Worm (Caenorhabditis elegans) whole organism, late embryonic: ENCODE data around the gene F09E10.5.

ENCODE experiments used
- C08G9.2 ChIP-seq: sonication (generic microtip); optimal IDR thresholded peaks from 2 replicates; lab custom pipeline; 2016; ENCODE audit warnings: mild to moderate bottlenecking, missing genetic modification characterization, moderate library complexity, missing compliant biosample characterization
- C38D4.7 ChIP-seq: fragments of 200-800 bp; sonication (Bioruptor generic); optimal IDR thresholded peaks from 2 replicates; lab custom pipeline; 2018; ENCODE audit warnings: mild to moderate bottlenecking, missing genetic modification characterization, moderate library complexity, missing compliant biosample characterization
- F13H6.1 ChIP-seq: sonication (generic microtip); optimal IDR thresholded peaks from 2 replicates; lab custom pipeline; 2016; ENCODE audit warnings: missing genetic modification characterization, missing compliant biosample characterization
- K02D7.2 ChIP-seq: sonication (generic microtip); optimal IDR thresholded peaks from 2 replicates; lab custom pipeline; 2017; ENCODE audit warnings: mild to moderate bottlenecking, missing genetic modification characterization, missing compliant biosample characterization
- K09A11.1 ChIP-seq: sonication (generic microtip); optimal IDR thresholded peaks from 2 replicates; lab custom pipeline; 2017; ENCODE audit warnings: antibody characterized with exemption, mild to moderate bottlenecking, missing genetic modification characterization, missing compliant biosample characterization; ENCODE audit not compliant: insufficient read depth
- T23F11.4 ChIP-seq: fragments of 200-800 bp; sonication (Bioruptor generic); optimal IDR thresholded peaks from 2 replicates; lab custom pipeline; 2018; ENCODE audit warnings: mild to moderate bottlenecking, missing genetic modification characterization, missing compliant biosample characterization
- ama-1 ChIP-seq: fragments of 150-350 bp; optimal IDR thresholded peaks from 2 replicates; lab custom pipeline; 2014
- ceh-19 ChIP-seq: fragments of 200-800 bp; sonication (Bioruptor generic); optimal IDR thresholded peaks from 2 replicates; lab custom pipeline; 2018; ENCODE audit warnings: mild to moderate bottlenecking, missing genetic modification characterization, missing compliant biosample characterization
- ceh-30 ChIP-seq: fragments of 150-350 bp; optimal IDR thresholded peaks from 2 replicates; lab custom pipeline; 2014; ENCODE audit warnings: missing biosample characterization, missing genetic modification characterization
- ceh-45 ChIP-seq: fragments of 200-800 bp; sonication (Bioruptor generic); IDR thresholded peaks from 2 replicates; pipeline ENCODE4 v1.3.6; 2022; ENCODE audit warnings: missing genetic modification reagents, missing genetic modification characterization, missing compliant biosample characterization
- ceh-9 ChIP-seq: sonication (generic microtip); optimal IDR thresholded peaks from 2 replicates; lab custom pipeline; 2016; ENCODE audit warnings: mild to moderate bottlenecking, missing genetic modification characterization, inconsistent platforms, missing compliant biosample characterization
- che-1 ChIP-seq: sonication (generic microtip); optimal IDR thresholded peaks from 2 replicates; lab custom pipeline; 2016; ENCODE audit warnings: mild to moderate bottlenecking, missing genetic modification characterization, missing compliant biosample characterization
- dve-1 ChIP-seq: sonication (generic microtip); optimal IDR thresholded peaks from 2 replicates; lab custom pipeline; 2017; ENCODE audit warnings: antibody characterized with exemption, mild to moderate bottlenecking, missing genetic modification characterization, missing compliant biosample characterization
- elt-2 ChIP-seq: sonication (generic microtip); optimal IDR thresholded peaks from 2 replicates; lab custom pipeline; 2016; ENCODE audit warnings: missing genetic modification reagents, missing genetic modification characterization, missing compliant biosample characterization
- eyg-1 ChIP-seq: sonication (generic microtip); optimal IDR thresholded peaks from 2 replicates; lab custom pipeline; 2016; ENCODE audit warnings: missing genotype, missing genetic modification characterization, missing compliant biosample characterization
- fax-1 ChIP-seq: sonication (generic microtip); optimal IDR thresholded peaks from 2 replicates; lab custom pipeline; 2016; ENCODE audit warnings: missing genotype, missing genetic modification characterization, missing compliant biosample characterization
- fkh-10 ChIP-seq: fragments of 150-350 bp; optimal IDR thresholded peaks from 2 replicates; lab custom pipeline; 2014; ENCODE audit warnings: missing biosample characterization, missing genetic modification reagents, missing genetic modification characterization
- gmeb-2 ChIP-seq: sonication (generic microtip); optimal IDR thresholded peaks from 2 replicates; lab custom pipeline; 2016; ENCODE audit warnings: missing genetic modification characterization, inconsistent platforms, missing compliant biosample characterization
- hlh-13 ChIP-seq: fragments of 200-800 bp; sonication (Bioruptor generic); optimal IDR thresholded peaks from 2 replicates; lab custom pipeline; 2018; ENCODE audit warnings: mild to moderate bottlenecking, missing genetic modification characterization, missing compliant biosample characterization
- hlh-15 ChIP-seq: sonication (generic microtip); optimal IDR thresholded peaks from 2 replicates; lab custom pipeline; 2016; ENCODE audit warnings: missing genetic modification characterization, missing compliant biosample characterization
- hlh-6 ChIP-seq: sonication (generic microtip); optimal IDR thresholded peaks from 2 replicates; lab custom pipeline; 2016; ENCODE audit warnings: missing genotype, missing genetic modification characterization, missing compliant biosample characterization
- hlh-8 ChIP-seq: sonication (generic microtip); optimal IDR thresholded peaks from 2 replicates; lab custom pipeline; 2016; ENCODE audit warnings: missing genotype, missing genetic modification characterization, missing compliant biosample characterization
- lim-6 ChIP-seq: sonication (generic microtip); optimal IDR thresholded peaks from 2 replicates; lab custom pipeline; 2016; ENCODE audit warnings: missing genetic modification characterization, missing compliant biosample characterization
- lin-11 ChIP-seq: fragments of 200-800 bp; sonication (Bioruptor generic); optimal IDR thresholded peaks from 2 replicates; lab custom pipeline; 2018; ENCODE audit warnings: mild to moderate bottlenecking, missing genetic modification characterization, missing compliant biosample characterization
- madf-2 ChIP-seq: sonication (generic microtip); optimal IDR thresholded peaks from 2 replicates; lab custom pipeline; 2017; ENCODE audit warnings: missing genetic modification characterization, missing compliant biosample characterization
- mec-3 ChIP-seq: sonication (generic microtip); optimal IDR thresholded peaks from 2 replicates; lab custom pipeline; 2016; ENCODE audit warnings: borderline replicate concordance, missing genetic modification characterization, missing compliant biosample characterization
- nhr-11 ChIP-seq: fragments of 150-350 bp; optimal IDR thresholded peaks from 2 replicates; lab custom pipeline; 2014; ENCODE audit warnings: missing biosample characterization, missing genetic modification characterization
- nhr-232 ChIP-seq: sonication (generic microtip); optimal IDR thresholded peaks from 2 replicates; lab custom pipeline; 2016; ENCODE audit warnings: missing genetic modification characterization, missing compliant biosample characterization
- npax-4 ChIP-seq: sonication (generic microtip); optimal IDR thresholded peaks from 2 replicates; lab custom pipeline; 2016; ENCODE audit warnings: missing genetic modification characterization, missing compliant biosample characterization
- pag-3 ChIP-seq: sonication (generic microtip); optimal IDR thresholded peaks from 2 replicates; lab custom pipeline; 2016; ENCODE audit warnings: missing compliant biosample characterization, missing genetic modification characterization, borderline replicate concordance
- pax-1 ChIP-seq: fragments of 150-350 bp; optimal IDR thresholded peaks from 2 replicates; lab custom pipeline; 2014; ENCODE audit warnings: missing biosample characterization, missing genetic modification characterization
- pqm-1 ChIP-seq: sonication (generic microtip); optimal IDR thresholded peaks from 2 replicates; lab custom pipeline; 2016; ENCODE audit warnings: missing genetic modification characterization, missing compliant biosample characterization
- ref-2 ChIP-seq: sonication (generic microtip); optimal IDR thresholded peaks from 2 replicates; lab custom pipeline; 2016; ENCODE audit warnings: missing genetic modification characterization, missing compliant biosample characterization
- rnt-1 ChIP-seq: sonication (generic microtip); optimal IDR thresholded peaks from 2 replicates; lab custom pipeline; 2016; ENCODE audit warnings: missing genetic modification characterization, missing compliant biosample characterization
- tbx-2 ChIP-seq: sonication (generic microtip); optimal IDR thresholded peaks from 2 replicates; lab custom pipeline; 2016; ENCODE audit warnings: missing genetic modification characterization, missing compliant biosample characterization
- tbx-7 ChIP-seq: sonication (generic microtip); optimal IDR thresholded peaks from 2 replicates; lab custom pipeline; 2016; ENCODE audit warnings: missing genotype, missing genetic modification characterization, missing compliant biosample characterization
- ttx-3 ChIP-seq: sonication (generic microtip); optimal IDR thresholded peaks from 2 replicates; lab custom pipeline; 2016; ENCODE audit warnings: missing genetic modification reagents, missing genetic modification characterization, missing compliant biosample characterization
- unc-55 ChIP-seq: sonication (generic microtip); optimal IDR thresholded peaks from 2 replicates; lab custom pipeline; 2017; ENCODE audit warnings: missing biosample characterization, missing genetic modification reagents, missing genetic modification characterization
- unc-86 ChIP-seq: sonication (generic microtip); optimal IDR thresholded peaks from 2 replicates; lab custom pipeline; 2016; ENCODE audit warnings: missing genetic modification characterization, missing compliant biosample characterization
- zip-5 ChIP-seq: sonication (generic microtip); optimal IDR thresholded peaks from 2 replicates; lab custom pipeline; 2016; ENCODE audit warnings: missing genetic modification characterization, missing compliant biosample characterization
- ztf-16 ChIP-seq: sonication (generic microtip); optimal IDR thresholded peaks from 2 replicates; lab custom pipeline; 2017; ENCODE audit warnings: missing genetic modification characterization, missing compliant biosample characterization

The F09E10.5 gene

DNA sequence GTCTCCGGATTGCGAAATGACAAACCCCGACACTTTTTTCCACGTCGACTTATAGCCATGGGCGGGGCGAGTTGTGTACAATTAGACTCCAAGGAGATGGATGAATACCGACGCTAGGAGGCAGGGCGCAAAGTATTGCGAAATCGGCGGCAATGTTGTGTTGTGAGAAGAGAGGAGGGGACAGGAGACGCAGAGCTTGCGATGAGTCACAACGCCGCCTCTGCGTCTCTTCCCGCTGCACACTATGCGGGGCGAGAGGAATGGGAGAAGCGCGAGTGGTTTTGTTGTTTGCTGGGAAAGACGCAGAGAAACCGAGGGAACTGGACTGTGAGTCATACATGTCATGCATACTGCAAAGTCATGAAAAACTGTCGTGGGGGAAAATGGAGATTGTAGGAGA, 39.8 kb downstream of the F09E10.5 start (continued):
- TF ChIP-seq unc-86 (tag; lab: Kevin White, UChicago), result no peak
- peak; percentile 62 for TF ChIP-seq C08G9.2 (tag; lab: Kevin White, UChicago)
- no peak for TF ChIP-seq hlh-13
- no peak for TF ChIP-seq ceh-9
- peak; percentile 11 for TF ChIP-seq lim-6 (tag; lab: Kevin White, UChicago)
- no peak for TF ChIP-seq mec-3 (tag; lab: Kevin White, UChicago)
- TF ChIP-seq pag-3 (tag; lab: Kevin White, UChicago), result no peak
- TF ChIP-seq dve-1 (tag; lab: Kevin White, UChicago), result peak; percentile 83
- no peak for TF ChIP-seq npax-4 (tag; lab: Kevin White, UChicago)
- no peak for TF ChIP-seq zip-5
- TF ChIP-seq fax-1, result no peak
- TF ChIP-seq K09A11.1 (tag; lab: Kevin White, UChicago), result no peak
- no peak for TF ChIP-seq ceh-45 (GFP tag; lab: Robert Waterston, UW)
- TF ChIP-seq gmeb-2, result peak; percentile 21
- peak; percentile 32 for TF ChIP-seq nhr-232 (tag; lab: Kevin White, UChicago)
- TF ChIP-seq nhr-11, result no peak
- peak; percentile 2 for TF ChIP-seq fkh-10
- peak; percentile 98 for TF ChIP-seq unc-55
- TF ChIP-seq K02D7.2 (tag; lab: Kevin White, UChicago), result no peak
- no peak for TF ChIP-seq ttx-3 (tag; lab: Kevin White, UChicago)
- TF ChIP-seq eyg-1, result no peak
- TF ChIP-seq hlh-6, result peak; percentile 18
- TF ChIP-seq rnt-1 (tag; lab: Kevin White, UChicago), result peak; percentile 82
- peak; percentile 66 for TF ChIP-seq F13H6.1 (tag; lab: Kevin White, UChicago)
- no peak for TF ChIP-seq ztf-16 (tag; lab: Kevin White, UChicago)
- no peak for TF ChIP-seq ama-1 (lab: Kevin White, UChicago)
- TF ChIP-seq C38D4.7 (GFP tag; lab: Kevin White, UChicago), result no peak
- TF ChIP-seq ceh-30 (tag; lab: Kevin White, UChicago), result peak; percentile 20
- TF ChIP-seq madf-2, result peak; percentile 51
- TF ChIP-seq tbx-7, result no peak
- TF ChIP-seq che-1 (tag; lab: Kevin White, UChicago), result peak; percentile 46
- peak; percentile 31 for TF ChIP-seq pax-1 (tag; lab: Kevin White, UChicago)
- peak; percentile 79 for TF ChIP-seq ref-2 (tag; lab: Kevin White, UChicago)
- no peak for TF ChIP-seq hlh-15 (tag; lab: Kevin White, UChicago)
- TF ChIP-seq hlh-8 (tag; lab: Kevin White, UChicago), result no peak
- no peak for TF ChIP-seq lin-11 (tag; lab: Kevin White, UChicago)
- peak; percentile 65 for TF ChIP-seq ceh-19 (GFP tag; lab: Kevin White, UChicago)
- peak; percentile 34 for TF ChIP-seq T23F11.4 (GFP tag; lab: Kevin White, UChicago)
- peak; percentile 81 for TF ChIP-seq tbx-2 (tag; lab: Kevin White, UChicago)

DNA sequence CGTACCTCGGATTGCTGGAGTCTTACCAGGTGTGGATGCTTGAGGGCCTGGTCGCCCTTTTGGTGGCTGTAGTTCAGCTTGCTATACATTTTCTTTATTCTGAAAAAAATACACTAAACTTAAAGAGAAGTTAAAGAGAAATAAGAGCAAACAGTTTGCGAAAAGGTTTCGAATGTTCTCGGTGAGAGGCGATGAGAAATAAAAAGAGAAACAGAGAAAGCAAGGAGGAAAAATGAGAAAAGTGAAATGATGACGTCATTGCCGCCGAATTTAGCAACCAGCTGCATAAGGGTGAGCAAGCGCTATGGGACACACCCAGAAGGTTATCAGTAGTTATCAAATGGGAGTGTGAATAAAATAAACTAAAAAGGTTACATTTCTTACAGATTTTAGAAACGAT, 40.4 kb downstream of the F09E10.5 start, which contains the start of gene cebp-1:
TSS of gene cebp-1 (minus strand) at position 99 of the 400 bp plus-strand sequence.
- peak; percentile 12 for TF ChIP-seq elt-2
- TF ChIP-seq pqm-1 (tag; lab: Kevin White, UChicago), result no peak
